Fruit fly (Drosophila melanogaster) whole organism, prepupa: ENCODE data around the gene NimC1.

ENCODE experiments used
- CG10631 ChIP-seq: fragments of 200-800 bp; sonication (Bioruptor generic); optimal IDR thresholded peaks from 2 replicates; lab custom pipeline; 2016; ENCODE audit warnings: missing biosample characterization, missing genetic modification characterization
- CG10669 ChIP-seq: fragments of 200-800 bp; sonication (Bioruptor generic); optimal IDR thresholded peaks from 3 replicates; lab custom pipeline; 2018; ENCODE audit warnings: missing biosample characterization, mild to moderate bottlenecking, missing genetic modification characterization, moderate library complexity
- CG11762 ChIP-seq: fragments of 200-800 bp; sonication (Bioruptor generic); optimal IDR thresholded peaks from 3 replicates; lab custom pipeline; 2016; ENCODE audit warnings: missing biosample characterization, missing genetic modification characterization; ENCODE audit not compliant: insufficient read depth
- CG11902 ChIP-seq: fragments of 200-800 bp; sonication (Bioruptor generic); optimal IDR thresholded peaks from 3 replicates; lab custom pipeline; 2016; ENCODE audit warnings: missing biosample characterization, missing genetic modification characterization
- CG15336 ChIP-seq: fragments of 200-800 bp; sonication (Bioruptor generic); IDR thresholded peaks from 2 replicates; pipeline ENCODE4 v1.3.6; 2022; ENCODE audit warnings: missing biosample characterization, missing genetic modification characterization
- CG16779 ChIP-seq: fragments of 200-800 bp; sonication (Bioruptor generic); optimal IDR thresholded peaks from 3 replicates; lab custom pipeline; 2017; ENCODE audit warnings: missing biosample characterization, mild to moderate bottlenecking, missing genetic modification characterization
- CG3032 ChIP-seq: fragments of 200-800 bp; optimal IDR thresholded peaks from 2 replicates; lab custom pipeline; 2019; ENCODE audit warnings: missing biosample characterization, mild to moderate bottlenecking, missing genetic modification characterization, moderate library complexity
- CG32006 ChIP-seq: fragments of 200-800 bp; sonication (Bioruptor generic); optimal IDR thresholded peaks from 3 replicates; lab custom pipeline; 2017; ENCODE audit warnings: missing biosample characterization, mild to moderate bottlenecking, missing genetic modification characterization
- CG3919 ChIP-seq: fragments of 200-800 bp; sonication (Bioruptor generic); optimal IDR thresholded peaks from 3 replicates; lab custom pipeline; 2016; ENCODE audit warnings: missing biosample characterization, missing genetic modification characterization
- CG4318 ChIP-seq: fragments of 200-800 bp; sonication (Bioruptor generic); optimal IDR thresholded peaks from 3 replicates; lab custom pipeline; 2017; ENCODE audit warnings: missing biosample characterization, mild to moderate bottlenecking, missing genetic modification characterization
- CG6163 ChIP-seq: fragments of 200-800 bp; sonication (Bioruptor generic); IDR thresholded peaks from 3 replicates; pipeline ENCODE4 v1.3.6; 2022; ENCODE audit warnings: missing biosample characterization, missing genetic modification characterization
- CG6276 ChIP-seq: fragments of 200-800 bp; sonication (Bioruptor generic); optimal IDR thresholded peaks from 2 replicates; lab custom pipeline; 2017; ENCODE audit warnings: missing biosample characterization, mild to moderate bottlenecking, missing genetic modification characterization
- CG6808 ChIP-seq: fragments of 200-800 bp; sonication (Bioruptor generic); optimal IDR thresholded peaks from 3 replicates; lab custom pipeline; 2017; ENCODE audit warnings: missing biosample characterization, missing genetic modification characterization, mild to moderate bottlenecking, moderate library complexity, missing genetic modification reagents
- CG8319 ChIP-seq: fragments of 200-800 bp; sonication (Bioruptor generic); optimal IDR thresholded peaks from 3 replicates; lab custom pipeline; 2016; ENCODE audit warnings: missing biosample characterization, missing genetic modification characterization
- CG8632 ChIP-seq: fragments of 200-800 bp; sonication (Bioruptor generic); optimal IDR thresholded peaks from 3 replicates; lab custom pipeline; 2016; ENCODE audit warnings: missing biosample characterization, missing genetic modification characterization
- CG9139 ChIP-seq: fragments of 200-800 bp; sonication (Bioruptor generic); optimal IDR thresholded peaks from 3 replicates; lab custom pipeline; 2017; ENCODE audit warnings: missing biosample characterization, mild to moderate bottlenecking, missing genetic modification characterization
- Eip75B ChIP-seq: fragments of 200-800 bp; sonication (Bioruptor generic); optimal IDR thresholded peaks from 3 replicates; lab custom pipeline; 2016; ENCODE audit warnings: missing biosample characterization, missing genetic modification characterization
- Eip78C ChIP-seq: fragments of 200-800 bp; sonication (Bioruptor generic); peaks from one replicate; lab custom pipeline; 2016; ENCODE audit warnings: missing biosample characterization, missing genetic modification characterization
- Eip93F ChIP-seq: fragments of 200-800 bp; sonication (Bioruptor generic); optimal IDR thresholded peaks from 2 replicates; lab custom pipeline; 2016; ENCODE audit warnings: missing biosample characterization, mild to moderate bottlenecking, missing genetic modification characterization
- Ets21C ChIP-seq: fragments of 200-800 bp; sonication (Bioruptor generic); optimal IDR thresholded peaks from 3 replicates; lab custom pipeline; 2016; ENCODE audit warnings: missing biosample characterization, missing genetic modification characterization
- Ets96B ChIP-seq: fragments of 200-800 bp; optimal IDR thresholded peaks from 2 replicates; lab custom pipeline; 2019; ENCODE audit warnings: missing biosample characterization, mild to moderate bottlenecking, missing genetic modification characterization, moderate library complexity
- Gug ChIP-seq: fragments of 200-800 bp; sonication (Bioruptor generic); IDR thresholded peaks from 2 replicates; pipeline ENCODE4 v1.3.6; 2022; ENCODE audit warnings: missing biosample characterization, missing genetic modification characterization
- Hr38 ChIP-seq: sonication (Bioruptor generic); optimal IDR thresholded peaks from 2 replicates; lab custom pipeline; 2016; ENCODE audit warnings: missing biosample characterization, missing genetic modification characterization
- Hr39 ChIP-seq: fragments of 200-800 bp; sonication (Bioruptor generic); optimal IDR thresholded peaks from 2 replicates; lab custom pipeline; 2016; ENCODE audit warnings: missing biosample characterization, missing genetic modification characterization
- Hr4 ChIP-seq: fragments of 200-800 bp; sonication (Bioruptor generic); optimal IDR thresholded peaks from 3 replicates; lab custom pipeline; 2016; ENCODE audit warnings: missing biosample characterization, missing genetic modification characterization
- Lpt ChIP-seq: fragments of 200-800 bp; sonication (Bioruptor generic); optimal IDR thresholded peaks from 3 replicates; lab custom pipeline; 2016; ENCODE audit warnings: missing biosample characterization, missing genetic modification characterization
- Met ChIP-seq: fragments of 200-800 bp; sonication (Bioruptor generic); optimal IDR thresholded peaks from 3 replicates; lab custom pipeline; 2016; ENCODE audit warnings: missing biosample characterization, missing genetic modification characterization
- OdsH ChIP-seq: fragments of 200-800 bp; sonication (Bioruptor generic); optimal IDR thresholded peaks from 3 replicates; lab custom pipeline; 2016; ENCODE audit warnings: missing biosample characterization, missing genetic modification characterization
- Sox102F ChIP-seq: fragments of 200-800 bp; sonication (Bioruptor generic); optimal IDR thresholded peaks from 2 replicates; lab custom pipeline; 2016; ENCODE audit warnings: missing biosample characterization, mild to moderate bottlenecking, missing genetic modification characterization
- Sox14 ChIP-seq: fragments of 200-800 bp; sonication (Bioruptor generic); optimal IDR thresholded peaks from 3 replicates; lab custom pipeline; 2016; ENCODE audit warnings: missing biosample characterization, missing genetic modification characterization
- Sox15 ChIP-seq: fragments of 200-800 bp; sonication (Bioruptor generic); optimal IDR thresholded peaks from 3 replicates; lab custom pipeline; 2016; ENCODE audit warnings: missing biosample characterization, missing genetic modification characterization
- cyc ChIP-seq: fragments of 200-800 bp; sonication (Bioruptor generic); optimal IDR thresholded peaks from 3 replicates; lab custom pipeline; 2016; ENCODE audit warnings: missing biosample characterization, missing genetic modification characterization
- dac ChIP-seq: fragments of 200-800 bp; sonication (Bioruptor generic); optimal IDR thresholded peaks from 2 replicates; lab custom pipeline; 2017; ENCODE audit warnings: missing biosample characterization, mild to moderate bottlenecking, missing genetic modification characterization
- dsx ChIP-seq: fragments of 200-800 bp; optimal IDR thresholded peaks from 3 replicates; lab custom pipeline; 2019; ENCODE audit warnings: missing biosample characterization, mild to moderate bottlenecking, missing genetic modification characterization, moderate library complexity; ENCODE audit not compliant: poor library complexity, severe bottlenecking
- eg ChIP-seq: fragments of 200-800 bp; sonication (Bioruptor generic); IDR thresholded peaks from 3 replicates; pipeline ENCODE4 v1.3.6; 2022; ENCODE audit warnings: missing biosample characterization, missing genetic modification characterization
- esn ChIP-seq: fragments of 200-800 bp; sonication (Bioruptor generic); optimal IDR thresholded peaks from 2 replicates; lab custom pipeline; 2016; ENCODE audit warnings: missing biosample characterization, mild to moderate bottlenecking, missing genetic modification characterization, moderate library complexity
- fd59A ChIP-seq: fragments of 200-800 bp; sonication (Bioruptor generic); optimal IDR thresholded peaks from 2 replicates; lab custom pipeline; 2017; ENCODE audit warnings: missing biosample characterization, mild to moderate bottlenecking, missing genetic modification characterization, missing genetic modification reagents
- fd85E ChIP-seq: fragments of 200-800 bp; sonication (Bioruptor generic); optimal IDR thresholded peaks from 3 replicates; lab custom pipeline; 2016; ENCODE audit warnings: missing biosample characterization, missing genetic modification characterization
- fkh ChIP-seq: fragments of 200-800 bp; sonication (Bioruptor generic); optimal IDR thresholded peaks from 3 replicates; lab custom pipeline; 2017; ENCODE audit warnings: missing biosample characterization, mild to moderate bottlenecking, missing genetic modification characterization, moderate library complexity
- lz ChIP-seq: fragments of 200-800 bp; sonication (Bioruptor generic); optimal IDR thresholded peaks from 3 replicates; lab custom pipeline; 2016; ENCODE audit warnings: missing biosample characterization, missing genetic modification characterization
- salr ChIP-seq, 2 experiments: fragments of 200-800 bp; sonication (Bioruptor generic); optimal IDR thresholded peaks; 3 replicates each; lab custom pipeline; 2016 to 2018; ENCODE audit warnings: missing biosample characterization in 2 of 2, missing genetic modification characterization in 2 of 2, mild to moderate bottlenecking in 1 of 2
- spab ChIP-seq: fragments of 200-800 bp; sonication (Bioruptor generic); optimal IDR thresholded peaks from 2 replicates; lab custom pipeline; 2017; ENCODE audit warnings: missing biosample characterization, mild to moderate bottlenecking, missing genetic modification characterization, missing genetic modification reagents
- ss ChIP-seq, 2 experiments: fragments of 200-800 bp; sonication (Bioruptor generic); optimal IDR thresholded peaks; 2 replicates in 1 of 2; 3 replicates in 1 of 2; lab custom pipeline; 2017 to 2018; ENCODE audit warnings: mild to moderate bottlenecking in 2 of 2, missing biosample characterization in 2 of 2, missing genetic modification characterization in 2 of 2, moderate library complexity in 1 of 2
- svp ChIP-seq: fragments of 200-800 bp; sonication (Bioruptor generic); peaks from one replicate; lab custom pipeline; 2016; ENCODE audit warnings: missing biosample characterization, missing genetic modification characterization
- vri ChIP-seq: fragments of 200-800 bp; sonication (Bioruptor generic); optimal IDR thresholded peaks from 3 replicates; lab custom pipeline; 2016; ENCODE audit warnings: missing biosample characterization, mild to moderate bottlenecking, missing genetic modification characterization

Gene NimC1

DNA sequence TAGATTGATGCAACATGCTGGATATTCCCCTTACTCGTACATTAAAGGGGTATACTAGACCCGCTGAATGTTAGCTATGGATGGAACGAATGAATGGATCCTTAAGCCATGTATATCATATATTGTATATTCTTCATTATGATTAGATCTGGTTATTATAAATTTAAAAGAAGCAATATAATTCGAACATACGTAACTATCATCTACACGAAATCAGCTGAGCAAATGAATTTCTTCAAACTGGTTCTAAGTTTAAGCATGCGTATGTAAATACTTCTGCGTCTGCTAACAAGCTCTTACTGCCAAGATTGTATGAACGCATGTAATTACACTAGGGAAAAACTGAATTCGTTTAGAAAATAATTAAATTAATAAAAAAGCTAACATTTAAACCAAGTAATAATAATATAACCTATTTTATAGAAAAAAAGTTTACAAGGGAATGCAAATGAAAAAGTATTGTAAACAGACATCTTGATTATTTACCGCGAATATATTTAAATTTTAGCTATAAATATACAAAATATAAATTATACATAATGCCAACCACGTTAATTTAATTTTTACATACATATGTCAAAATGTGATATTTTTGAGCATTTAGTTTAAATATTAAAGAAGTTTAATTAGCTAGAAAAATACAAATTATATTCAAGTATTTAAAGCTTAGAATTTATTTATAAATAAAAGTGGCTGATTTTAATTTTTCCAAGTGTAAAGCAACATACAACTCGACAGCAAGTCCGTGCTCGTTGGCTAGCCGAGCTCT, 44.5 kb upstream of the NimC1 start (continued):
- TF ChIP-seq CG11762, result no peak
- peak; percentile 49 for TF ChIP-seq OdsH (GFP tag; lab: Kevin White, UChicago)
- no peak for TF ChIP-seq CG6808 (GFP tag; lab: Kevin White, UChicago)
- TF ChIP-seq fd85E (GFP tag; lab: Kevin White, UChicago), result no peak
- TF ChIP-seq Gug (GFP tag; lab: Robert Waterston, UW), result peak; percentile 68
- TF ChIP-seq spab (GFP tag; lab: Kevin White, UChicago), result peak; percentile 22
- peak; percentile 93 for TF ChIP-seq Eip78C (GFP tag; lab: Kevin White, UChicago)
- no peak for TF ChIP-seq CG8632 (GFP tag; lab: Kevin White, UChicago)
- peak; percentile 71 for TF ChIP-seq CG32006
- peak; percentile 76 for TF ChIP-seq Sox102F (GFP tag; lab: Kevin White, UChicago)
- TF ChIP-seq svp (GFP tag; lab: Kevin White, UChicago), result no peak
- peak; percentile 20 for TF ChIP-seq CG16779 (tag; lab: Kevin White, UChicago)
- TF ChIP-seq CG6276, result peak; percentile 41
- TF ChIP-seq CG3032 (tag; lab: Kevin White, UChicago), result peak; percentile 70
- peak; percentile 51 for TF ChIP-seq fd59A (GFP tag; lab: Kevin White, UChicago)
- peak; percentile 49 for TF ChIP-seq dac (GFP tag; lab: Kevin White, UChicago)
- peak; percentile 13 for TF ChIP-seq Ets21C (GFP tag; lab: Kevin White, UChicago)
- peak; percentile 60 for TF ChIP-seq dsx (GFP tag; lab: Kevin White, UChicago)
- TF ChIP-seq cyc (GFP tag; lab: Kevin White, UChicago), result peak; percentile 45
- peak; percentile 54 for TF ChIP-seq lz (GFP tag; lab: Kevin White, UChicago)
- peak; percentile 48 for TF ChIP-seq Ets96B (tag; lab: Kevin White, UChicago)
- peak; percentile 82 for TF ChIP-seq eg (GFP tag; lab: Robert Waterston, UW)
- TF ChIP-seq CG9139 (GFP tag; lab: Kevin White, UChicago), result no peak
- TF ChIP-seq Sox15 (GFP tag; lab: Kevin White, UChicago), result peak; percentile 9
- peak; percentile 42 for TF ChIP-seq Met (GFP tag; lab: Kevin White, UChicago)
- peak; percentile 44 to 84 for TF ChIP-seq salr (GFP tag; optimal IDR thresholded peaks at IDR 0.05; lab: Kevin White, UChicago)
- TF ChIP-seq Hr38 (GFP tag; lab: Kevin White, UChicago), result no peak
- no peak for TF ChIP-seq CG8319 (GFP tag; lab: Kevin White, UChicago)
- peak; percentile 66 for TF ChIP-seq CG3919 (GFP tag; lab: Kevin White, UChicago)
- TF ChIP-seq Sox14 (GFP tag; lab: Kevin White, UChicago), result peak; percentile 72
- peak; percentile 71 for TF ChIP-seq CG15336

dm6 chr2L:14020545-14020874, 43.9 kb upstream of the NimC1 start:
- no peak for TF ChIP-seq vri
- TF ChIP-seq svp (GFP tag; lab: Kevin White, UChicago), result peak; percentile 83
- no peak for TF ChIP-seq lz (GFP tag; lab: Kevin White, UChicago)
- TF ChIP-seq spab (GFP tag; lab: Kevin White, UChicago), result no peak

- TF ChIP-seq Eip75B (GFP tag; lab: Kevin White, UChicago), result no peak
- TF ChIP-seq Hr39 (GFP tag; lab: Kevin White, UChicago), result no peak
- no peak for TF ChIP-seq Sox15 (GFP tag; lab: Kevin White, UChicago)
- peak; percentile 5 for TF ChIP-seq Met (GFP tag; lab: Kevin White, UChicago)
- no peak for TF ChIP-seq salr (GFP tag; optimal IDR thresholded peaks at IDR 0.05; lab: Kevin White, UChicago)
- TF ChIP-seq ss (GFP tag; optimal IDR thresholded peaks at IDR 0.05; lab: Kevin White, UChicago), result no peak
- TF ChIP-seq CG10631 (GFP tag; lab: Kevin White, UChicago), result no peak
- TF ChIP-seq CG3032 (tag; lab: Kevin White, UChicago), result peak; percentile 33
- TF ChIP-seq CG6163 (GFP tag; lab: Robert Waterston, UW), result no peak
- TF ChIP-seq Hr4 (GFP tag; lab: Kevin White, UChicago), result no peak
- no peak for TF ChIP-seq CG6276
- TF ChIP-seq Eip78C (GFP tag; lab: Kevin White, UChicago), result peak; percentile 37
- TF ChIP-seq CG10669 (GFP tag; lab: Kevin White, UChicago), result no peak
- no peak for TF ChIP-seq fkh (GFP tag; lab: Kevin White, UChicago)
- no peak for TF ChIP-seq CG4318 (GFP tag; lab: Kevin White, UChicago)
- no peak for TF ChIP-seq vri
- TF ChIP-seq CG16779 (tag; lab: Kevin White, UChicago), result no peak
- TF ChIP-seq cyc (GFP tag; lab: Kevin White, UChicago), result no peak
- TF ChIP-seq OdsH (GFP tag; lab: Kevin White, UChicago), result peak; percentile 41
- no peak for TF ChIP-seq fd59A (GFP tag; lab: Kevin White, UChicago)
- no peak for TF ChIP-seq Lpt (GFP tag; lab: Kevin White, UChicago)
- peak; percentile 30 for TF ChIP-seq Ets96B (tag; lab: Kevin White, UChicago)
- TF ChIP-seq Gug (GFP tag; lab: Robert Waterston, UW), result no peak
- no peak for TF ChIP-seq esn
- TF ChIP-seq CG11902 (GFP tag; lab: Kevin White, UChicago), result no peak
- no peak for TF ChIP-seq Eip93F
- TF ChIP-seq CG15336, result no peak
These were observed 43.5 kb upstream of the NimC1 start, which contains the start of gene NimC3 for dm6 chr2L:14020108-14020507. NimC3 (minus strand) TSS chr2L:14020208.
